Worm (Caenorhabditis elegans) whole organism, young adult: Measurements from ENCODE around the gene nhr-264.

Experiments used
- B0336.3 ChIP-seq: fragments of 200-800 bp; sonication (Bioruptor generic); IDR thresholded peaks from 2 replicates; pipeline ENCODE4 v1.3.6; 2022; ENCODE audit warnings: missing genetic modification characterization, missing compliant biosample characterization
- F10E7.11 ChIP-seq: sonication (generic microtip); optimal IDR thresholded peaks from 2 replicates; lab custom pipeline; 2017; ENCODE audit warnings: mild to moderate bottlenecking, missing genetic modification characterization, moderate library complexity, missing compliant biosample characterization
- F39B2.1 ChIP-seq: fragments of 200-800 bp; sonication (Bioruptor generic); IDR thresholded peaks from 2 replicates; pipeline ENCODE4 v1.3.6; 2022; ENCODE audit warnings: missing genetic modification reagents, missing genetic modification characterization, missing compliant biosample characterization
- F49E8.2 ChIP-seq: sonication (generic microtip); optimal IDR thresholded peaks from 3 replicates; lab custom pipeline; 2017; ENCODE audit warnings: missing genetic modification characterization, mild to moderate bottlenecking, missing compliant biosample characterization, antibody characterized with exemption, moderate library complexity; ENCODE audit not compliant: insufficient read depth
- F57A8.1 ChIP-seq: fragments of 200-800 bp; sonication (Bioruptor generic); optimal IDR thresholded peaks from 2 replicates; lab custom pipeline; 2018; ENCODE audit warnings: mild to moderate bottlenecking, missing genetic modification characterization, moderate library complexity, missing compliant biosample characterization
- Y53G8AR.9 ChIP-seq: fragments of 200-800 bp; sonication (Bioruptor generic); conservative IDR thresholded peaks from 2 replicates; pipeline ENCODE4 v1.3.6; 2022; ENCODE audit warnings: missing genetic modification reagents, missing genetic modification characterization, missing compliant biosample characterization
- ZK185.1 ChIP-seq: sonication (generic microtip); optimal IDR thresholded peaks from 2 replicates; lab custom pipeline; 2016; ENCODE audit warnings: mild to moderate bottlenecking, missing genetic modification characterization, missing compliant biosample characterization; ENCODE audit not compliant: poor library complexity, severe bottlenecking
- akir-1 ChIP-seq: fragments of 200-800 bp; sonication (Bioruptor generic); optimal IDR thresholded peaks from 2 replicates; lab custom pipeline; 2018; ENCODE audit warnings: mild to moderate bottlenecking, missing genetic modification characterization, moderate library complexity, missing compliant biosample characterization
- ama-1 ChIP-seq, 3 experiments: fragments of 150-350 bp in 1 of 3; sonication (generic microtip) in 2 of 3; optimal IDR thresholded peaks; 2 replicates each; lab custom pipeline; 2014 to 2018; ENCODE audit warnings: missing biosample characterization in 2 of 3, missing genetic modification characterization in 2 of 3, missing genetic modification reagents in 2 of 3
- athp-1 ChIP-seq: sonication (generic microtip); optimal IDR thresholded peaks from 2 replicates; lab custom pipeline; 2017; ENCODE audit warnings: mild to moderate bottlenecking, missing genetic modification characterization, missing compliant biosample characterization
- attf-3 ChIP-seq: fragments of 200-800 bp; sonication (Bioruptor generic); conservative IDR thresholded peaks from 2 replicates; pipeline ENCODE4 v1.3.6; 2022; ENCODE audit warnings: missing genetic modification reagents, missing genetic modification characterization, missing compliant biosample characterization
- attf-5 ChIP-seq: fragments of 200-800 bp; sonication (Bioruptor generic); optimal IDR thresholded peaks from 2 replicates; lab custom pipeline; 2018; ENCODE audit warnings: mild to moderate bottlenecking, missing genetic modification characterization, missing compliant biosample characterization
- attf-6 ChIP-seq: fragments of 200-800 bp; sonication (Bioruptor generic); IDR thresholded peaks from 2 replicates; pipeline ENCODE4 v1.3.6; 2022; ENCODE audit warnings: missing genetic modification reagents, missing genetic modification characterization, missing compliant biosample characterization
- ceh-40 ChIP-seq: fragments of 200-800 bp; sonication (Bioruptor generic); IDR thresholded peaks from 2 replicates; pipeline ENCODE4 v1.3.6; 2022; ENCODE audit warnings: missing genetic modification characterization, missing compliant biosample characterization
- ceh-58 ChIP-seq: fragments of 200-800 bp; sonication (Bioruptor generic); IDR thresholded peaks from 2 replicates; pipeline ENCODE4 v1.3.6; 2022; ENCODE audit warnings: missing genetic modification characterization, missing compliant biosample characterization
- chd-7 ChIP-seq: sonication (generic microtip); optimal IDR thresholded peaks from 2 replicates; lab custom pipeline; 2016; ENCODE audit warnings: mild to moderate bottlenecking, missing genetic modification characterization, moderate library complexity, missing compliant biosample characterization
- dox-1 ChIP-seq: fragments of 200-800 bp; sonication (Bioruptor generic); IDR thresholded peaks from 2 replicates; pipeline ENCODE4 v1.3.6; 2022; ENCODE audit warnings: missing genetic modification reagents, missing genetic modification characterization, missing compliant biosample characterization
- egl-44 ChIP-seq: fragments of 200-800 bp; sonication (Bioruptor generic); IDR thresholded peaks from 2 replicates; pipeline ENCODE4 v1.3.6; 2022; ENCODE audit warnings: missing genetic modification reagents, missing genetic modification characterization, missing compliant biosample characterization
- him-1 ChIP-seq: sonication (generic microtip); optimal IDR thresholded peaks from 2 replicates; lab custom pipeline; 2016; ENCODE audit warnings: missing genotype, missing genetic modification reagents, missing genetic modification characterization, missing compliant biosample characterization
- hlh-12 ChIP-seq: sonication (generic microtip); optimal IDR thresholded peaks from 2 replicates; lab custom pipeline; 2016; ENCODE audit warnings: missing genetic modification characterization, missing compliant biosample characterization
- hmg-1.2 ChIP-seq: fragments of 200-800 bp; sonication (Bioruptor generic); IDR thresholded peaks from 2 replicates; pipeline ENCODE4 v1.3.6; 2022; ENCODE audit warnings: missing genetic modification reagents, missing genetic modification characterization, missing compliant biosample characterization
- hrde-1 ChIP-seq: sonication (generic microtip); optimal IDR thresholded peaks from 2 replicates; lab custom pipeline; 2016; ENCODE audit warnings: missing genetic modification characterization, mild to moderate bottlenecking, missing compliant biosample characterization, moderate library complexity, missing genotype, missing genetic modification reagents, borderline replicate concordance
- lag-1 ChIP-seq: fragments of 200-800 bp; sonication (Bioruptor generic); IDR thresholded peaks from 2 replicates; pipeline ENCODE4 v1.3.6; 2022; ENCODE audit warnings: missing genetic modification reagents, missing genetic modification characterization, missing compliant biosample characterization
- let-526 ChIP-seq: fragments of 200-800 bp; sonication (Bioruptor generic); IDR thresholded peaks from 2 replicates; pipeline ENCODE4 v1.3.6; 2022; ENCODE audit warnings: missing genetic modification reagents, missing genetic modification characterization, missing compliant biosample characterization
- let-607 ChIP-seq, 2 experiments: fragments of 200-800 bp in 1 of 2; sonication (Bioruptor generic) in 1 of 2; sonication (generic microtip) in 1 of 2; optimal IDR thresholded peaks; 2 replicates each; lab custom pipeline; 2016 to 2018; ENCODE audit warnings: mild to moderate bottlenecking in 2 of 2, missing compliant biosample characterization in 2 of 2, missing genetic modification characterization in 2 of 2, moderate library complexity in 2 of 2, missing genotype in 1 of 2
- lin-40 ChIP-seq: sonication (generic microtip); optimal IDR thresholded peaks from 2 replicates; lab custom pipeline; 2016; ENCODE audit warnings: missing genetic modification characterization, mild to moderate bottlenecking, missing compliant biosample characterization, missing genotype, missing genetic modification reagents
- mcd-1 ChIP-seq: fragments of 200-800 bp; sonication (Bioruptor generic); IDR thresholded peaks from 2 replicates; pipeline ENCODE4 v1.3.6; 2022; ENCODE audit warnings: missing genetic modification reagents, missing genetic modification characterization, missing compliant biosample characterization
- nhr-80 ChIP-seq: sonication (generic microtip); optimal IDR thresholded peaks from 2 replicates; lab custom pipeline; 2016; ENCODE audit warnings: missing genetic modification characterization, missing compliant biosample characterization
- pha-4 ChIP-seq: fragments of 150-350 bp; sonication (generic microtip); optimal IDR thresholded peaks from 2 replicates; lab custom pipeline; 2014; ENCODE audit warnings: missing biosample characterization, missing genetic modification reagents, missing genetic modification characterization
- repo-1 ChIP-seq: sonication (generic microtip); optimal IDR thresholded peaks from 2 replicates; lab custom pipeline; 2017; ENCODE audit warnings: mild to moderate bottlenecking, missing genetic modification characterization, missing compliant biosample characterization
- snpc-4 ChIP-seq, 5 experiments: fragments of 150-350 bp in 1 of 5; sonication (generic microtip) in 4 of 5; optimal IDR thresholded peaks; 2 replicates each; lab custom pipeline; 2014 to 2018; ENCODE audit warnings: missing genetic modification characterization in 5 of 5, missing biosample characterization in 3 of 5, antibody characterized with exemption in 2 of 5, mild to moderate bottlenecking in 2 of 5, missing compliant biosample characterization in 2 of 5, missing genotype in 2 of 5, moderate library complexity in 2 of 5, missing genetic modification reagents in 1 of 5
- tbp1 ChIP-seq: fragments of 200-800 bp; sonication (Bioruptor generic); optimal IDR thresholded peaks from 2 replicates; lab custom pipeline; 2018; ENCODE audit warnings: mild to moderate bottlenecking, missing genetic modification characterization, missing compliant biosample characterization
- ztf-25 ChIP-seq: fragments of 200-800 bp; sonication (Bioruptor generic); IDR thresholded peaks from 2 replicates; pipeline ENCODE4 v1.3.6; 2022; ENCODE audit warnings: missing genetic modification reagents, missing genetic modification characterization, missing compliant biosample characterization

nhr-264 gene

DNA sequence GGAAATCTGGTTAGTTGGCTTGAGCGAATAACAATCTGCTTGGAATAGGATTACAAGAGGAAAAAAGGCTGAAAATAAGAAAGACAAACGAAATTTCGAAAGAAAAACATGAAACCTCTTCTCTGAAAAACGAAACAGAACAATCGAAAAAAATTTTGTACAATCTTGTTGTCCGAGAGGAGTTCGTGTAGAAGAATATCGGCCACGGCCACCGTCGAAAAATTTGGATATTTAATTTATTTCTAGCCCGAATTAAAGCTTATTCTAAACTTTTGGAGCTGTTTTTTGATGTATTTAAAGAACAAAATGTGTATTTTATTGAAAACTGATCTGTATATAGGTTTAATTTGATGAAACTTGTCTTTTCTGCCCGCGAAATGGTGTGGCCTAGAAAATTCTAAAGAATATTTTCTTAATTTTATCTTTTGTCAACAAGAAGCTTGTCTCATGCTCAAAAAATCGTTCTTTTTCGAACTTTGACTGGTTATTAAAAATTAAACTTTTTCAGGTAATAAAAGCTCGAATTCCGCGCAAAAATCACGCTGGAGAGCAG lies 42.9 kb upstream of the nhr-264 start, which contains the start of gene T20D3.5:
T20D3.5 (plus strand) TSS at position 503 of the 553 bp plus-strand sequence.
- peak; percentile 45 for TF ChIP-seq him-1 (tag; lab: Kevin White, UChicago)
- no peak for TF ChIP-seq let-526

DNA sequence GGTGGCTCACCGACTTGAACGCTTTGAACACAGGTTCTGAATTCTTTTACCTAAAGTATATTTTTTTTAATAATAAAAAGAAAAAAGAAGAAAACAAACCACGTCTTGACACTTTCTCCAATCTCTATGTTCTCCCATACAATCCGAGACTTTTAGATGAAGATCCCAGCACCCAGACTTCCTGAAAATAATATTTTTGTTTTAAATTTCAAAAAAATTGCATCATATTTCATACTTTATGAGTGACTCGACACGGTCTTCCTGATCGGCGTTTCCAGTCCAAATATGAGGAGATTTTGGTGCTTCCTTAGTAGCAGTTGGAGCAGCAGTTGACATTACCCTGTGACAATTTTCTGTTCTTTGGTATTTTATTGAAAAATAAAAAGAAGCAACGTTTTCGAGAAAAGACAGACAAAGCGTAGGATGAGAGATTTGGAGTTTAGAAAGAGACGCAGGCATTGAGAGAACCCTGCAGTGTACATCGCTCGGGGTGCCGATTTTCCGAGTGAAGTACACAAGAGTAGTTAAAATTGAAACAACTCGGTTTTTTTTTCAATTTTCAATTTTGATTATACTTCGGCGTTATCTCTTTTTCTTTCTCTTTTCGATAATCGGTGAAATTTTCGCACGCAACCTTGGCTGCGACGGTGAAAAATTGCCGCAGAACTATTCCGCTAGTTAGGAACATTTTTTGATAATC lies 42.0 kb upstream of the nhr-264 start, which contains the start of the genes coa-4 and T20D3.14:
coa-4 (minus strand) TSS at position 51 of the 700 bp plus-strand sequence.
T20D3.14 (minus strand) TSS at position 358 of the 700 bp plus-strand sequence.
- TF ChIP-seq ZK185.1 (tag; lab: Kevin White, UChicago) (peak; percentile 53), lin-40 (tag; lab: Kevin White, UChicago) (peak; percentile 32), hlh-12 (tag; lab: Kevin White, UChicago) (no peak), nhr-80 (tag; lab: Kevin White, UChicago) (peak; percentile 71), F10E7.11 (tag; lab: Kevin White, UChicago) (no peak), ceh-40 (GFP tag; lab: Robert Waterston, UW) (0 out of 2 replicates have a peak, but pooled peaks have one; percentile 13), akir-1 (GFP tag; lab: Kevin White, UChicago) (no peak), hmg-1.2 (peak; percentile 75), tbp1 (peak; percentile 8), egl-44 (0 out of 2 replicates have a peak, but pooled peaks have one; percentile 21), B0336.3 (0 out of 2 replicates have a peak, but pooled peaks have one; percentile 26), attf-5 (GFP tag; lab: Kevin White, UChicago) (peak; percentile 43), pha-4 (peak; percentile 15), mcd-1 (peak; percentile 42; the same call in 1 of the 2 replicates)

DNA sequence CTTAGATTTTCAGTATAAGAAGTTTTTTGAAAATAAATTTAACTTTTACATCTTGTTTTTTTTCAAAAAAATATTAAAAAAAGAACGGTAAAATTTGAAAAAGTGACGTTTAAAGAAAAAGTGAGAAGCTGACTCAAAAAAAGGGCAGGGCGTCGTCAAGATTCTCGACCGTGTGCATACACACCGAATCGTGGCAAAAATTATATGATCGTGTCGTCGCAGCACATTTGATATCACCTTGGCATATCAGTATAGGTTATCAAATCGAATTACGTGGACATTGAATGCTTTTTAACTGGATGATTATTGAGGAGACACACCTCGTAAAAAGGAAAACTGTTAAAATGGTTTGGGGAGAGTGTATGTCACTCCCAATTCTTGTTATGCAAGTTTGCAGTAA lies 39.3 kb upstream of the nhr-264 start:
- TF ChIP-seq repo-1 (tag; lab: Kevin White, UChicago) (no peak), tbp1 (no peak), chd-7 (tag; lab: Kevin White, UChicago) (no peak), nhr-80 (tag; lab: Kevin White, UChicago) (peak; percentile 96), let-607 (tag; optimal IDR thresholded peaks at IDR 0.05; lab: Kevin White, UChicago) (peak; percentile 82 to 93), F39B2.1 (no peak), attf-6 (GFP tag; lab: Robert Waterston, UW) (no peak), athp-1 (tag; lab: Kevin White, UChicago) (no peak), lag-1 (GFP tag; lab: Robert Waterston, UW) (no peak), hrde-1 (peak; percentile 54), F49E8.2 (tag; lab: Kevin White, UChicago) (no peak), ama-1 (optimal IDR thresholded peaks at IDR 0.05; lab: Kevin White, UChicago) (no peak), ama-1 (GFP tag; optimal IDR thresholded peaks at IDR 0.05; lab: Kevin White, UChicago) (peak in 1 of 2 experiments; percentile 30), snpc-4 (GFP tag; optimal IDR thresholded peaks at IDR 0.05; lab: Kevin White, UChicago) (no peak), snpc-4 (tag; optimal IDR thresholded peaks at IDR 0.05; lab: Kevin White, UChicago) (peak in 1 of 4 experiments; percentile 36), attf-5 (GFP tag; lab: Kevin White, UChicago) (peak; percentile 49), dox-1 (GFP tag; lab: Robert Waterston, UW) (peak; percentile 76)
- TF ChIP-seq, all 124 proteins: peak for 7

DNA sequence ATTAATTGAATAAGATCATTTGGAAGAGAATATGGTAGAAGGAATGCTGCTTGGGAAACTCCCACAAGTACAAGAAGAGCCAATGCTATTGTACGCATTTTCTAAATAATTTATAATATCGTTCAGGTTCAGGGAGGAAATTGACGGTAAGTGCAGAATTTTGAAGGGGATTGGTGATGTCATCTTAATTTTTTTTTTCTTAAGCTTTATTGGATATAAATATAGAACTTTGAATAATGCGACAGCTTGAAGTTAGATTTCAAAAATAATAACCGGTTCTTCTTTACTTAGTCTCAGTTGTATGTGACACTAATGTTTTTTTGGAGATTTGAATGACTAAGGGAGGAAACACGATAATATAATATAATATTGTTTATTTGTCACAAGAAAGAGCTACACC lies 37.0 kb upstream of the nhr-264 start, which contains the start of gene nspg-7.1:
nspg-7.1 (minus strand) TSS at position 101 of the 400 bp plus-strand sequence.
- TF ChIP-seq lin-40 (tag; lab: Kevin White, UChicago) (no peak), ztf-25 (no peak), attf-3 (GFP tag; lab: Robert Waterston, UW) (no peak), ceh-58 (GFP tag; lab: Robert Waterston, UW) (no peak), Y53G8AR.9 (GFP tag; lab: Robert Waterston, UW) (no peak), F57A8.1 (no peak)
